Worm (Caenorhabditis elegans): Measurements from ENCODE around the gene grd-7.
A peak's percentile ranks its signal among the peaks of the same experiment; 100 is the strongest.

grd-7 gene

ce11 chrX:7233127-7234073 lies 35.9 kb downstream of the grd-7 start (continued):
- TF ChIP-seq lin-11 (tag; optimal IDR thresholded peaks at IDR 0.05) (no peak), nhr-12 (tag; optimal IDR thresholded peaks at IDR 0.05) (no peak), mdl-1 (tag; optimal IDR thresholded peaks at IDR 0.05) (no peak), dmd-4 (tag; optimal IDR thresholded peaks at IDR 0.05) (no peak), nhr-11 (tag; optimal IDR thresholded peaks at IDR 0.05) (no peak), aly-2 (tag; optimal IDR thresholded peaks at IDR 0.05) (no peak), unc-39 (tag; optimal IDR thresholded peaks at IDR 0.05) (no peak), lsy-2 (tag; optimal IDR thresholded peaks at IDR 0.05) (no peak), crh-2 (tag; optimal IDR thresholded peaks at IDR 0.05) (peak; percentile 70), ceh-82 (tag; optimal IDR thresholded peaks at IDR 0.05) (no peak), ZK546.5 (tag; optimal IDR thresholded peaks at IDR 0.05) (no peak), ceh-16 (tag; optimal IDR thresholded peaks at IDR 0.05) (no peak), nhr-21 (tag; optimal IDR thresholded peaks at IDR 0.05) (peak; percentile 6), peb-1 (tag; optimal IDR thresholded peaks at IDR 0.05) (no peak), sma-3 (GFP tag; optimal IDR thresholded peaks at IDR 0.05) (no peak)

- TF ChIP-seq unc-55 (GFP tag; optimal IDR thresholded peaks at IDR 0.05) (peak; percentile 21), skn-1 (tag; optimal IDR thresholded peaks at IDR 0.05) (no peak), alr-1 (tag; optimal IDR thresholded peaks at IDR 0.05) (no peak), sem-4 (tag; optimal IDR thresholded peaks at IDR 0.05) (no peak), unc-62 (GFP tag; optimal IDR thresholded peaks at IDR 0.05) (no peak), ztf-1 (GFP tag; conservative IDR thresholded peaks at IDR 0.05) (no peak), sma-3 (GFP tag; optimal IDR thresholded peaks at IDR 0.05) (no peak), elt-1 (tag; optimal IDR thresholded peaks at IDR 0.05) (no peak), lin-13 (GFP tag; optimal IDR thresholded peaks at IDR 0.05) (no peak), mbf-1 (tag; optimal IDR thresholded peaks at IDR 0.05) (no peak), peb-1 (tag; optimal IDR thresholded peaks at IDR 0.05) (no peak), nhr-77 (tag; optimal IDR thresholded peaks at IDR 0.05) (no peak), ztf-4 (tag; optimal IDR thresholded peaks at IDR 0.05) (peak; percentile 0), nhr-129 (tag; optimal IDR thresholded peaks at IDR 0.05) (peak; percentile 63), nhr-11 (tag; optimal IDR thresholded peaks at IDR 0.05) (no peak), sma-9 (GFP tag; optimal IDR thresholded peaks at IDR 0.05) (peak; percentile 45), sma-9 (tag; optimal IDR thresholded peaks at IDR 0.05) (no peak), ztf-11 (tag; optimal IDR thresholded peaks at IDR 0.05) (no peak), lin-11 (tag; optimal IDR thresholded peaks at IDR 0.05) (peak; percentile 9), egl-27 (tag; optimal IDR thresholded peaks at IDR 0.05) (no peak), unc-39 (tag; optimal IDR thresholded peaks at IDR 0.05) (no peak), ceh-82 (tag; optimal IDR thresholded peaks at IDR 0.05) (no peak), snpc-4 (tag; optimal IDR thresholded peaks at IDR 0.05) (no peak), aly-2 (tag; optimal IDR thresholded peaks at IDR 0.05) (no peak), C34F6.9 (tag; optimal IDR thresholded peaks at IDR 0.05) (peak; percentile 39), nhr-12 (tag; optimal IDR thresholded peaks at IDR 0.05) (no peak), ama-1 (optimal IDR thresholded peaks at IDR 0.05) (peak; percentile 63), dmd-4 (tag; optimal IDR thresholded peaks at IDR 0.05) (no peak), nhr-25 (tag; optimal IDR thresholded peaks at IDR 0.05) (peak; percentile 23), ZK546.5 (tag; optimal IDR thresholded peaks at IDR 0.05) (no peak), gmeb-1 (tag; optimal IDR thresholded peaks at IDR 0.05) (no peak), elt-3 (tag; optimal IDR thresholded peaks at IDR 0.05) (no peak), lin-39 (tag; optimal IDR thresholded peaks at IDR 0.05) (no peak), fos-1 (tag; optimal IDR thresholded peaks at IDR 0.05) (peak; percentile 54), mab-5 (tag; optimal IDR thresholded peaks at IDR 0.05) (no peak), nhr-21 (tag; optimal IDR thresholded peaks at IDR 0.05) (no peak), nhr-23 (tag; optimal IDR thresholded peaks at IDR 0.05) (no peak), nhr-237 (tag; optimal IDR thresholded peaks at IDR 0.05) (no peak), crh-2 (tag; optimal IDR thresholded peaks at IDR 0.05) (peak; percentile 58), blmp-1 (tag; optimal IDR thresholded peaks at IDR 0.05; ENCODE audit: insufficient read depth) (no peak), R02D3.7 (tag; optimal IDR thresholded peaks at IDR 0.05) (no peak), ceh-16 (tag; optimal IDR thresholded peaks at IDR 0.05) (no peak), lsy-2 (tag; optimal IDR thresholded peaks at IDR 0.05) (peak in 1 of 2 experiments; percentile 55), F13H6.1 (tag; optimal IDR thresholded peaks at IDR 0.05) (peak; percentile 63), mdl-1 (tag; optimal IDR thresholded peaks at IDR 0.05) (peak in 1 of 2 experiments; percentile 39)
These were observed 37.0 kb downstream of the grd-7 start for ce11 chrX:7232158-7232822.
